Worm (Caenorhabditis elegans) whole organism, early embryonic: ENCODE results near the gene pacs-1.

Experiments used
- B0310.2 ChIP-seq: sonication (generic microtip); optimal IDR thresholded peaks from 2 replicates; lab custom pipeline; 2016; ENCODE audit warnings: mild to moderate bottlenecking, missing genetic modification characterization, missing compliant biosample characterization
- F13C5.2 ChIP-seq: sonication (generic microtip); optimal IDR thresholded peaks from 2 replicates; lab custom pipeline; 2017; ENCODE audit warnings: mild to moderate bottlenecking, missing genetic modification characterization, inconsistent platforms, missing compliant biosample characterization
- aly-1 ChIP-seq: sonication (generic microtip); optimal IDR thresholded peaks from 2 replicates; lab custom pipeline; 2016; ENCODE audit warnings: missing genetic modification characterization, missing compliant biosample characterization
- ama-1 ChIP-seq: fragments of 150-350 bp; optimal IDR thresholded peaks from 2 replicates; lab custom pipeline; 2014
- ceh-13 ChIP-seq: fragments of 200-800 bp; sonication (Bioruptor generic); optimal IDR thresholded peaks from 2 replicates; lab custom pipeline; 2018; ENCODE audit warnings: mild to moderate bottlenecking, missing genetic modification characterization, missing compliant biosample characterization
- ceh-36 ChIP-seq: sonication (generic microtip); optimal IDR thresholded peaks from 2 replicates; lab custom pipeline; 2016; ENCODE audit warnings: missing genetic modification characterization, inconsistent platforms, missing compliant biosample characterization
- ets-7 ChIP-seq: sonication (generic microtip); optimal IDR thresholded peaks from 2 replicates; lab custom pipeline; 2016; ENCODE audit warnings: missing genotype, missing genetic modification characterization, missing compliant biosample characterization
- flt-1 ChIP-seq: fragments of 200-800 bp; sonication (Bioruptor generic); IDR thresholded peaks from 2 replicates; pipeline ENCODE4 v1.3.6; 2022; ENCODE audit warnings: missing genetic modification characterization, missing compliant biosample characterization
- hmg-4 ChIP-seq: fragments of 200-800 bp; sonication (Bioruptor generic); optimal IDR thresholded peaks from 2 replicates; lab custom pipeline; 2018; ENCODE audit warnings: mild to moderate bottlenecking, missing genetic modification characterization, missing compliant biosample characterization
- hnd-1 ChIP-seq: sonication (generic microtip); optimal IDR thresholded peaks from 2 replicates; lab custom pipeline; 2016; ENCODE audit warnings: missing genetic modification characterization, missing compliant biosample characterization
- sea-1 ChIP-seq: fragments of 200-800 bp; sonication (Bioruptor generic); conservative IDR thresholded peaks from 2 replicates; pipeline ENCODE4 v1.3.6; 2022; ENCODE audit warnings: missing genetic modification characterization, missing compliant biosample characterization
- tbx-37 ChIP-seq: fragments of 200-800 bp; sonication (Bioruptor generic); conservative IDR thresholded peaks from 2 replicates; pipeline ENCODE4 v1.3.6; 2022; ENCODE audit warnings: missing genetic modification reagents, missing genetic modification characterization, missing compliant biosample characterization
- tra-4 ChIP-seq: sonication (generic microtip); optimal IDR thresholded peaks from 2 replicates; lab custom pipeline; 2017; ENCODE audit warnings: missing genetic modification characterization, missing compliant biosample characterization

DNA sequence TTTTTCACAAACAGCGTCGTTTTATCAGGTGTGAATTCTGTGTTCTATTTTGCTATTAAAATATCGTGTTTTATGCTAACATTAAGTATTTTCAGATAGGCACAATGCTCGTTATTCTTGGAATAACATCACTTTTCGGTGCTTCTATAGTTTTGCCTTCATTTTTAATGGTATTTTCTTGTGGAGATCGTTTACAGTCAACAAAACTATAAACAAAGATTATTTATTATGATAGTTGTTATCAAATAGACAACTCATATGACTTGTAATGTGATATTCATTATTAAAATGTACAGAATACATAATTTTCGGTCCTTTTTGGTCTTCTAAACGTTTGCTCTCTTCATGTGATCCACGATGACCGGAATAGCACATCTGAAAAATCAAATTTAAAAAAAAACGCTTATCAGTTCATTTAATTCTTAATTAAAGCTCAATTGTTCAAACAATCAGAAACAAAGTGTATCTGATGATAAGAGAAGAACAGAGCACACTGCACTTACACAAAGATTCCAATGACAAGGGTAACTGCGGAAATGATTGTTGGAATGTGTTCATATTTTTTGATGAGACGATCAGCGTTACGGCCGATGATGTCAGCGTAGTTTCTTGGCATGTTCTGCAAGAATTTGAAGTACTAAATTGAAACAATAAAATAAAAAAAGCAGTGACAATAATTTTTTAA lies 37.1 kb upstream of the pacs-1 start, which contains the start of gene F07C3.9:
- no peak for TF ChIP-seq sea-1 (GFP tag; lab: Robert Waterston, UW)
- no peak for TF ChIP-seq hnd-1
- TF ChIP-seq tbx-37 = no peak
- no peak for TF ChIP-seq ama-1 (lab: Kevin White, UChicago)
- no peak for TF ChIP-seq ceh-36 (tag; lab: Kevin White, UChicago)
- no peak for TF ChIP-seq B0310.2
- TF ChIP-seq flt-1 (GFP tag; lab: Robert Waterston, UW) = no peak
- TF ChIP-seq ceh-13 (GFP tag; lab: Kevin White, UChicago) = no peak
- TF ChIP-seq tra-4 (tag; lab: Kevin White, UChicago) = no peak
- TF ChIP-seq F13C5.2 = no peak
- no peak for TF ChIP-seq ets-7 (tag; lab: Kevin White, UChicago)
- no peak for TF ChIP-seq hmg-4 (GFP tag; lab: Kevin White, UChicago)
- TF ChIP-seq aly-1 (tag; lab: Kevin White, UChicago) = no peak
